Fruit fly (Drosophila melanogaster) whole organism, embryonic: ENCODE data around the gene gb.
A peak's percentile ranks its signal among the peaks of the same experiment; 100 is the strongest.

Experiments
- Asciz ChIP-seq: fragments of 200-800 bp; sonication (Bioruptor generic); optimal IDR thresholded peaks from 2 replicates; lab custom pipeline; 2017; ENCODE audit warnings: missing biosample characterization, mild to moderate bottlenecking, missing genetic modification characterization, missing genetic modification reagents
- Bdp1 ChIP-seq: fragments of 200-800 bp; sonication (Bioruptor generic); optimal IDR thresholded peaks from 3 replicates; lab custom pipeline; 2016; ENCODE audit warnings: missing biosample characterization, missing genetic modification characterization
- CG12104 ChIP-seq: fragments of 200-800 bp; sonication (Bioruptor generic); optimal IDR thresholded peaks from 3 replicates; lab custom pipeline; 2016; ENCODE audit warnings: missing biosample characterization, missing genetic modification characterization
- CG14860 ChIP-seq: fragments of 200-800 bp; sonication (Bioruptor generic); IDR thresholded peaks from 3 replicates; pipeline ENCODE4 v1.3.6; 2022; ENCODE audit warnings: missing biosample characterization, missing genetic modification characterization; ENCODE audit not compliant: partially characterized antibody
- CG1603 ChIP-seq: fragments of 200-800 bp; sonication (Bioruptor generic); optimal IDR thresholded peaks from 2 replicates; lab custom pipeline; 2019; ENCODE audit warnings: missing biosample characterization, mild to moderate bottlenecking, missing genetic modification characterization, moderate library complexity
- CG16779 ChIP-seq: fragments of 200-800 bp; sonication (Bioruptor generic); IDR thresholded peaks from 2 replicates; pipeline ENCODE4 v1.3.6; 2022; ENCODE audit warnings: missing biosample characterization, missing genetic modification characterization
- CG17328 ChIP-seq: fragments of 200-800 bp; sonication (Bioruptor generic); IDR thresholded peaks from 2 replicates; pipeline ENCODE4 v1.3.6; 2022; ENCODE audit warnings: missing biosample characterization, missing genetic modification characterization
- CG17361 ChIP-seq: fragments of 200-800 bp; sonication (Bioruptor generic); IDR thresholded peaks from 3 replicates; pipeline ENCODE4 v1.3.6; 2022; ENCODE audit warnings: missing biosample characterization, missing genetic modification characterization
- CG18011 ChIP-seq: fragments of 200-800 bp; sonication (Bioruptor generic); optimal IDR thresholded peaks from 2 replicates; lab custom pipeline; 2017; ENCODE audit warnings: missing biosample characterization, missing genetic modification characterization, mild to moderate bottlenecking, moderate library complexity, missing genotype
- CG18619 ChIP-seq: fragments of 200-800 bp; sonication (Bioruptor generic); optimal IDR thresholded peaks from 3 replicates; lab custom pipeline; 2017; ENCODE audit warnings: missing biosample characterization, mild to moderate bottlenecking, missing genetic modification characterization
- CG2116 ChIP-seq: fragments of 200-800 bp; sonication (Bioruptor generic); optimal IDR thresholded peaks from 3 replicates; lab custom pipeline; 2018; ENCODE audit warnings: missing biosample characterization, mild to moderate bottlenecking, missing genetic modification characterization
- CG2889 ChIP-seq: fragments of 200-800 bp; sonication (Bioruptor generic); IDR thresholded peaks from 3 replicates; pipeline ENCODE4 v1.3.6; 2022; ENCODE audit warnings: missing biosample characterization, missing genetic modification characterization
- CG30020 ChIP-seq: fragments of 200-800 bp; optimal IDR thresholded peaks from 2 replicates; lab custom pipeline; 2019; ENCODE audit warnings: missing biosample characterization, mild to moderate bottlenecking, missing genetic modification characterization, moderate library complexity
- CG33213 ChIP-seq: fragments of 200-800 bp; sonication (Bioruptor generic); optimal IDR thresholded peaks from 3 replicates; lab custom pipeline; 2016; ENCODE audit warnings: missing biosample characterization, missing genetic modification characterization
- CG34376 ChIP-seq: fragments of 200-800 bp; sonication (Bioruptor generic); optimal IDR thresholded peaks from 2 replicates; lab custom pipeline; 2018; ENCODE audit warnings: missing biosample characterization, mild to moderate bottlenecking, missing genetic modification characterization
- CG3726 ChIP-seq: fragments of 200-800 bp; sonication (Bioruptor generic); IDR thresholded peaks from 3 replicates; pipeline ENCODE4, ENCODE4 v1.3.6; 2022; ENCODE audit warnings: missing biosample characterization, missing genetic modification characterization
- CG42726 ChIP-seq: fragments of 200-800 bp; sonication (Bioruptor generic); IDR thresholded peaks from 2 replicates; pipeline ENCODE4 v1.3.6; 2022; ENCODE audit warnings: missing biosample characterization, missing genetic modification characterization; ENCODE audit not compliant: partially characterized antibody
- CG4707 ChIP-seq: fragments of 200-800 bp; sonication (Bioruptor generic); optimal IDR thresholded peaks from 2 replicates; lab custom pipeline; 2018; ENCODE audit warnings: missing biosample characterization, mild to moderate bottlenecking, missing genetic modification characterization, moderate library complexity
- CG6683 ChIP-seq: fragments of 200-800 bp; sonication (Bioruptor generic); optimal IDR thresholded peaks from 2 replicates; lab custom pipeline; 2017; ENCODE audit warnings: missing biosample characterization, mild to moderate bottlenecking, missing genetic modification characterization, missing genetic modification reagents
- CG7786 ChIP-seq: fragments of 200-800 bp; sonication (Bioruptor generic); optimal IDR thresholded peaks from 2 replicates; lab custom pipeline; 2016; ENCODE audit warnings: missing biosample characterization, missing genetic modification characterization
- CG7987 ChIP-seq: fragments of 200-800 bp; sonication (Bioruptor generic); optimal IDR thresholded peaks from 2 replicates; lab custom pipeline; 2018; ENCODE audit warnings: missing biosample characterization, mild to moderate bottlenecking, missing genetic modification characterization, moderate library complexity
- CG9437 ChIP-seq: fragments of 200-800 bp; sonication (Bioruptor generic); optimal IDR thresholded peaks from 2 replicates; lab custom pipeline; 2018; ENCODE audit warnings: missing biosample characterization, mild to moderate bottlenecking, missing genetic modification characterization
- CG9727 ChIP-seq: fragments of 200-800 bp; sonication (Bioruptor generic); optimal IDR thresholded peaks from 3 replicates; lab custom pipeline; 2017; ENCODE audit warnings: missing biosample characterization, mild to moderate bottlenecking, missing genetic modification characterization
- CG9797 ChIP-seq: fragments of 200-800 bp; sonication (Bioruptor generic); optimal IDR thresholded peaks from 3 replicates; lab custom pipeline; 2018; ENCODE audit warnings: missing biosample characterization, mild to moderate bottlenecking, missing genetic modification characterization
- Chrac-16 ChIP-seq: fragments of 200-800 bp; sonication (Bioruptor generic); optimal IDR thresholded peaks from 3 replicates; lab custom pipeline; 2016; ENCODE audit warnings: missing biosample characterization, missing genetic modification characterization
- Dip3 ChIP-seq: fragments of 200-800 bp; sonication (Bioruptor generic); optimal IDR thresholded peaks from 3 replicates; lab custom pipeline; 2016; ENCODE audit warnings: missing biosample characterization, missing genetic modification characterization
- Fer3 ChIP-seq: fragments of 200-800 bp; sonication (Bioruptor generic); optimal IDR thresholded peaks from 2 replicates; lab custom pipeline; 2018; ENCODE audit warnings: missing biosample characterization, mild to moderate bottlenecking, missing genetic modification characterization, moderate library complexity
- Hey ChIP-seq: fragments of 200-800 bp; sonication (Bioruptor generic); optimal IDR thresholded peaks from 3 replicates; lab custom pipeline; 2018; ENCODE audit warnings: missing biosample characterization, mild to moderate bottlenecking, missing genetic modification characterization
- Hmr ChIP-seq: fragments of 200-800 bp; sonication (Bioruptor generic); optimal IDR thresholded peaks from 3 replicates; lab custom pipeline; 2017; ENCODE audit warnings: mild to moderate bottlenecking, missing biosample characterization, missing genetic modification reagents, missing genetic modification characterization
- Hsf ChIP-seq: fragments of 200-800 bp; sonication (Bioruptor generic); optimal IDR thresholded peaks from 3 replicates; lab custom pipeline; 2016; ENCODE audit warnings: missing biosample characterization, missing genetic modification characterization
- Lim3 ChIP-seq: fragments of 200-800 bp; sonication (Bioruptor generic); IDR thresholded peaks from 2 replicates; pipeline ENCODE4 v1.3.6; 2022; ENCODE audit warnings: missing biosample characterization, missing genetic modification characterization
- MESR4 ChIP-seq: fragments of 200-800 bp; sonication (Bioruptor generic); optimal IDR thresholded peaks from 2 replicates; lab custom pipeline; 2018; ENCODE audit warnings: missing biosample characterization, mild to moderate bottlenecking, missing genetic modification characterization, moderate library complexity
- Myb ChIP-seq: fragments of 200-800 bp; sonication (Bioruptor generic); optimal IDR thresholded peaks from 2 replicates; lab custom pipeline; 2016; ENCODE audit warnings: missing biosample characterization, missing genetic modification characterization
- Rfx ChIP-seq: fragments of 200-800 bp; sonication (Bioruptor generic); IDR thresholded peaks from 2 replicates; pipeline ENCODE4 v1.3.6; 2022; ENCODE audit warnings: missing biosample characterization, missing genetic modification characterization
- Rx ChIP-seq: fragments of 200-800 bp; sonication (Bioruptor generic); IDR thresholded peaks from 2 replicates; pipeline ENCODE4 v1.3.6; 2022; ENCODE audit warnings: missing biosample characterization, missing genetic modification characterization
- Vsx1 ChIP-seq: fragments of 200-800 bp; sonication (Bioruptor generic); optimal IDR thresholded peaks from 2 replicates; lab custom pipeline; 2017; ENCODE audit warnings: missing biosample characterization, mild to moderate bottlenecking, missing genetic modification characterization, missing genetic modification reagents
- YL-1 ChIP-seq: fragments of 200-800 bp; sonication (Bioruptor generic); optimal IDR thresholded peaks from 3 replicates; lab custom pipeline; 2017; ENCODE audit warnings: missing biosample characterization, mild to moderate bottlenecking, missing genetic modification characterization
- ab ChIP-seq: fragments of 200-800 bp; sonication (Bioruptor generic); optimal IDR thresholded peaks from 2 replicates; lab custom pipeline; 2016; ENCODE audit warnings: missing biosample characterization, missing genetic modification characterization
- aop ChIP-seq: fragments of 200-800 bp; sonication (Bioruptor generic); IDR thresholded peaks from 2 replicates; pipeline ENCODE4 v1.3.6; 2022; ENCODE audit warnings: missing biosample characterization, missing genetic modification characterization
- chm ChIP-seq: fragments of 200-800 bp; sonication (Bioruptor generic); IDR thresholded peaks from 2 replicates; pipeline ENCODE4 v1.3.6; 2022; ENCODE audit warnings: missing biosample characterization, missing genetic modification characterization
- crp ChIP-seq, 2 experiments: fragments of 200-800 bp; sonication (Bioruptor generic); optimal IDR thresholded peaks; 2 replicates in 1 of 2; 3 replicates in 1 of 2; lab custom pipeline; 2017; ENCODE audit warnings: missing biosample characterization in 2 of 2, missing genetic modification characterization in 2 of 2, mild to moderate bottlenecking in 1 of 2, moderate library complexity in 1 of 2
- fd96Cb ChIP-seq: fragments of 200-800 bp; sonication (Bioruptor generic); optimal IDR thresholded peaks from 2 replicates; lab custom pipeline; 2018; ENCODE audit warnings: missing biosample characterization, mild to moderate bottlenecking, missing genetic modification characterization, moderate library complexity
- gro ChIP-seq: fragments of 200-800 bp; sonication (Bioruptor generic); optimal IDR thresholded peaks from 2 replicates; lab custom pipeline; 2016; ENCODE audit warnings: missing biosample characterization, missing genetic modification characterization
- mld ChIP-seq: fragments of 200-800 bp; sonication (Bioruptor generic); IDR thresholded peaks from 3 replicates; pipeline ENCODE4 v1.3.6; 2022; ENCODE audit warnings: missing biosample characterization, missing genetic modification characterization; ENCODE audit not compliant: partially characterized antibody
- phol ChIP-seq: fragments of 200-800 bp; sonication (Bioruptor generic); optimal IDR thresholded peaks from 3 replicates; lab custom pipeline; 2018; ENCODE audit warnings: missing biosample characterization, mild to moderate bottlenecking, missing genetic modification characterization, moderate library complexity
- pros ChIP-seq: fragments of 200-800 bp; sonication (Bioruptor generic); optimal IDR thresholded peaks from 3 replicates; lab custom pipeline; 2019; ENCODE audit warnings: missing biosample characterization, mild to moderate bottlenecking, missing genetic modification characterization, moderate library complexity
- pzg ChIP-seq: fragments of 200-800 bp; sonication (Bioruptor generic); optimal IDR thresholded peaks from 3 replicates; lab custom pipeline; 2018; ENCODE audit warnings: missing biosample characterization, mild to moderate bottlenecking, missing genetic modification characterization, moderate library complexity
- sna ChIP-seq: fragments of 200-800 bp; sonication (Bioruptor generic); IDR thresholded peaks from 2 replicates; pipeline ENCODE4 v1.3.6; 2022; ENCODE audit warnings: missing biosample characterization, missing genetic modification characterization; ENCODE audit not compliant: partially characterized antibody
- ssp ChIP-seq: fragments of 200-800 bp; sonication (Bioruptor generic); IDR thresholded peaks from 2 replicates; pipeline ENCODE4 v1.3.6; 2022; ENCODE audit warnings: missing biosample characterization, missing genetic modification characterization
- tio ChIP-seq: fragments of 200-800 bp; sonication (Bioruptor generic); optimal IDR thresholded peaks from 2 replicates; lab custom pipeline; 2017; ENCODE audit warnings: missing biosample characterization, missing genetic modification characterization, inconsistent platforms
- wdn ChIP-seq: fragments of 200-800 bp; sonication (Bioruptor generic); IDR thresholded peaks from 2 replicates; pipeline ENCODE4 v1.3.6; 2022; ENCODE audit warnings: missing biosample characterization, missing genetic modification characterization

gb gene

DNA sequence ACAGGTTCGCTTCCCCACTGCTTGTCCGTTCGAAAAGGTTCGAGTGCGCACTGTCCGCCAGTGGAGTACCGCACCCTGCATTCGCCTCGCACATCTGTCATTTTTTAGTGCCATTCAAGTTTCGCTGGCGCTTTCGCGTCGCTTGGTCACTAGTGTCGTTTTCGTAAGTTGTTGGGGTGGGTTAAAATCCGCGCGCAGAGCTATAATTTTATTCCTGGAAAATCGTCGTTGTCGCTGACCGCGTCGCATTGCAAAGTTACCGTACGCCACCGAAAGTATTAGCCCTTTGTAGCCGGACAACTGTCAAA, 39.4 kb upstream of the gb start, which contains the start of gene Men-b (continued):
- no peak for TF ChIP-seq Bdp1 (GFP tag; lab: Kevin White, UChicago)
- no peak for TF ChIP-seq Dip3
- no peak for TF ChIP-seq phol (tag; lab: Kevin White, UChicago)
- peak; percentile 79 for TF ChIP-seq CG33213 (GFP tag; lab: Kevin White, UChicago)
- no peak for TF ChIP-seq Hsf (GFP tag; lab: Kevin White, UChicago)
- no peak for TF ChIP-seq CG3726 (GFP tag; lab: Robert Waterston, UW)
- TF ChIP-seq fd96Cb (tag; lab: Kevin White, UChicago) = no peak
- TF ChIP-seq crp (GFP tag; optimal IDR thresholded peaks at IDR 0.05; lab: Kevin White, UChicago) = no peak
- peak; percentile 38; the same call in 1 of the 2 replicates for TF ChIP-seq sna (GFP tag; lab: Robert Waterston, UW)
- no peak for TF ChIP-seq aop (GFP tag; lab: Robert Waterston, UW)
- no peak for TF ChIP-seq CG18619
- no peak for TF ChIP-seq CG7786
- peak; percentile 21; the same call in 1 of the 2 replicates for TF ChIP-seq wdn (GFP tag; lab: Robert Waterston, UW)
- TF ChIP-seq Lim3 (GFP tag; lab: Robert Waterston, UW) = no peak
- peak; percentile 78 for TF ChIP-seq CG1603 (tag; lab: Kevin White, UChicago)
- peak; percentile 25 for TF ChIP-seq Hmr
- TF ChIP-seq Asciz = no peak
- no peak for TF ChIP-seq CG30020 (tag; lab: Kevin White, UChicago)
- no peak for TF ChIP-seq CG9437
- TF ChIP-seq CG9727 (GFP tag; lab: Kevin White, UChicago) = no peak
- TF ChIP-seq Fer3 (tag; lab: Kevin White, UChicago) = no peak
- TF ChIP-seq MESR4 (GFP tag; lab: Kevin White, UChicago) = peak; percentile 20
- no peak for TF ChIP-seq CG14860 (GFP tag; lab: Robert Waterston, UW)
- peak; percentile 67; the same call in 1 of the 2 replicates for TF ChIP-seq CG42726 (GFP tag; lab: Robert Waterston, UW)
- TF ChIP-seq tio (GFP tag; lab: Kevin White, UChicago) = no peak
- no peak for TF ChIP-seq pros (GFP tag; lab: Kevin White, UChicago)
- TF ChIP-seq Rfx (GFP tag; lab: Robert Waterston, UW) = peak; percentile 39
- TF ChIP-seq mld (GFP tag; lab: Robert Waterston, UW) = peak; percentile 42; the same call in 1 of the 3 replicates
- peak; percentile 82 for TF ChIP-seq CG9797
- TF ChIP-seq CG16779 (GFP tag; lab: Robert Waterston, UW) = no peak
- no peak for TF ChIP-seq CG18011 (GFP tag; lab: Kevin White, UChicago)
- TF ChIP-seq Chrac-16 = no peak
- no peak for TF ChIP-seq Rx (GFP tag; lab: Robert Waterston, UW)
- TF ChIP-seq CG2889 (GFP tag; lab: Robert Waterston, UW) = no peak
- peak; percentile 55; the same call in 1 of the 2 replicates for TF ChIP-seq chm
- TF ChIP-seq Hey (tag; lab: Kevin White, UChicago) = no peak
- TF ChIP-seq YL-1 (GFP tag; lab: Kevin White, UChicago) = no peak
- peak; percentile 99 for TF ChIP-seq pzg (GFP tag; lab: Kevin White, UChicago)
- TF ChIP-seq CG17328 (GFP tag; lab: Robert Waterston, UW) = no peak; the same call in 1 of the 2 replicates
- peak; percentile 22 for TF ChIP-seq CG2116
- peak; percentile 34 for TF ChIP-seq CG7987
- TF ChIP-seq CG6683 = no peak
- TF ChIP-seq CG12104 (GFP tag; lab: Kevin White, UChicago) = no peak
- no peak for TF ChIP-seq ab
- no peak for TF ChIP-seq Vsx1 (GFP tag; lab: Kevin White, UChicago)
- TF ChIP-seq gro (GFP tag; lab: Kevin White, UChicago) = no peak
- no peak for TF ChIP-seq CG34376 (GFP tag; lab: Kevin White, UChicago)
- TF ChIP-seq ssp = no peak
- TF ChIP-seq Myb (GFP tag; lab: Kevin White, UChicago) = peak; percentile 20
- no peak for TF ChIP-seq CG4707
- no peak for TF ChIP-seq CG17361 (GFP tag; lab: Robert Waterston, UW)
